Fruit fly (Drosophila melanogaster) whole organism, embryonic: Measurements from ENCODE around the gene Nf-YC.
A peak's percentile ranks its signal among the peaks of the same experiment; 100 is the strongest.

Experiments used
- CG10366 ChIP-seq: fragments of 200-800 bp; sonication (Bioruptor generic); IDR thresholded peaks from 2 replicates; pipeline ENCODE4 v1.3.6; 2022; ENCODE audit warnings: missing biosample characterization, missing genetic modification characterization
- CG10654 ChIP-seq: fragments of 200-800 bp; sonication (Bioruptor generic); optimal IDR thresholded peaks from 2 replicates; lab custom pipeline; 2016; ENCODE audit warnings: missing biosample characterization, missing genetic modification characterization
- CG11695 ChIP-seq: fragments of 200-800 bp; sonication (Bioruptor generic); IDR thresholded peaks from 3 replicates; pipeline ENCODE4 v1.3.6; 2022; ENCODE audit warnings: missing biosample characterization, missing genetic modification characterization
- CG15601 ChIP-seq: fragments of 200-800 bp; sonication (Bioruptor generic); optimal IDR thresholded peaks from 3 replicates; lab custom pipeline; 2019; ENCODE audit warnings: missing biosample characterization, mild to moderate bottlenecking, missing genetic modification characterization, moderate library complexity
- CG17385 ChIP-seq: fragments of 200-800 bp; sonication (Bioruptor generic); optimal IDR thresholded peaks from 3 replicates; lab custom pipeline; 2018; ENCODE audit warnings: missing biosample characterization, mild to moderate bottlenecking, missing genetic modification characterization
- CG18262 ChIP-seq: fragments of 200-800 bp; optimal IDR thresholded peaks from 3 replicates; lab custom pipeline; 2019; ENCODE audit warnings: missing biosample characterization, mild to moderate bottlenecking, missing genetic modification characterization, moderate library complexity
- CG18599 ChIP-seq: fragments of 200-800 bp; sonication (Bioruptor generic); optimal IDR thresholded peaks from 3 replicates; lab custom pipeline; 2017; ENCODE audit warnings: missing biosample characterization, missing genetic modification characterization, mild to moderate bottlenecking, moderate library complexity, missing genetic modification reagents
- CG3838 ChIP-seq: fragments of 200-800 bp; sonication (Bioruptor generic); optimal IDR thresholded peaks from 3 replicates; lab custom pipeline; 2016; ENCODE audit warnings: missing biosample characterization, missing genetic modification characterization
- CG4282 ChIP-seq: fragments of 200-800 bp; sonication (Bioruptor generic); optimal IDR thresholded peaks from 2 replicates; lab custom pipeline; 2016; ENCODE audit warnings: missing biosample characterization, missing genetic modification characterization
- CG5180 ChIP-seq: fragments of 200-800 bp; sonication (Bioruptor generic); optimal IDR thresholded peaks from 3 replicates; lab custom pipeline; 2017; ENCODE audit warnings: missing biosample characterization, missing genetic modification characterization, mild to moderate bottlenecking, moderate library complexity, missing genetic modification reagents
- CG6854 ChIP-seq: fragments of 200-800 bp; sonication (Bioruptor generic); optimal IDR thresholded peaks from 3 replicates; lab custom pipeline; 2017; ENCODE audit warnings: missing biosample characterization, mild to moderate bottlenecking, missing genetic modification characterization
- CG7372 ChIP-seq: fragments of 200-800 bp; sonication (Bioruptor generic); IDR thresholded peaks from 2 replicates; pipeline ENCODE4 v1.3.6; 2022; ENCODE audit warnings: missing biosample characterization, missing genetic modification characterization
- CG9437 ChIP-seq: fragments of 200-800 bp; sonication (Bioruptor generic); optimal IDR thresholded peaks from 2 replicates; lab custom pipeline; 2018; ENCODE audit warnings: missing biosample characterization, mild to moderate bottlenecking, missing genetic modification characterization
- CHES-1-like ChIP-seq: fragments of 200-800 bp; sonication (Bioruptor generic); optimal IDR thresholded peaks from 2 replicates; lab custom pipeline; 2016; ENCODE audit warnings: missing biosample characterization, missing genetic modification characterization
- Chrac-16 ChIP-seq: fragments of 200-800 bp; sonication (Bioruptor generic); optimal IDR thresholded peaks from 3 replicates; lab custom pipeline; 2016; ENCODE audit warnings: missing biosample characterization, missing genetic modification characterization
- Dek ChIP-seq: fragments of 200-800 bp; sonication (Bioruptor generic); optimal IDR thresholded peaks from 3 replicates; lab custom pipeline; 2019; ENCODE audit warnings: missing biosample characterization, mild to moderate bottlenecking, missing genetic modification characterization, moderate library complexity
- Dfd ChIP-seq, 2 experiments: fragments of >200 bp; optimal IDR thresholded peaks; 2 replicates each; lab custom pipeline; 2017; ENCODE audit warnings: missing biosample characterization in 2 of 2, missing genetic modification characterization in 2 of 2
- E2f2 ChIP-seq: fragments of 200-800 bp; sonication (Bioruptor generic); IDR thresholded peaks from 2 replicates; pipeline ENCODE4 v1.3.6; 2022; ENCODE audit warnings: missing biosample characterization, missing genetic modification characterization
- Ets65A ChIP-seq: fragments of 200-800 bp; sonication (Bioruptor generic); peaks from one replicate; lab custom pipeline; 2016; ENCODE audit warnings: missing biosample characterization, missing genetic modification characterization
- Fer3 ChIP-seq: fragments of 200-800 bp; sonication (Bioruptor generic); optimal IDR thresholded peaks from 2 replicates; lab custom pipeline; 2018; ENCODE audit warnings: missing biosample characterization, mild to moderate bottlenecking, missing genetic modification characterization, moderate library complexity
- Hmr ChIP-seq: fragments of 200-800 bp; sonication (Bioruptor generic); optimal IDR thresholded peaks from 3 replicates; lab custom pipeline; 2017; ENCODE audit warnings: mild to moderate bottlenecking, missing biosample characterization, missing genetic modification reagents, missing genetic modification characterization
- Lpt ChIP-seq: fragments of >200 bp; optimal IDR thresholded peaks from 2 replicates; lab custom pipeline; 2018; ENCODE audit warnings: missing biosample characterization, missing genetic modification characterization
- Med ChIP-seq: fragments of 200-800 bp; sonication (Bioruptor generic); peaks from one replicate; lab custom pipeline; 2016; ENCODE audit warnings: missing biosample characterization, missing genetic modification characterization, mild to moderate bottlenecking, inconsistent platforms, moderate library complexity
- Mrtf ChIP-seq: fragments of 200-800 bp; sonication (Bioruptor generic); IDR thresholded peaks from 3 replicates; pipeline ENCODE4 v1.3.6; 2022; ENCODE audit warnings: missing biosample characterization, missing genetic modification characterization
- Oaz ChIP-seq: fragments of 200-800 bp; sonication (Bioruptor generic); IDR thresholded peaks from 2 replicates; pipeline ENCODE4 v1.3.6; 2022; ENCODE audit warnings: missing biosample characterization, missing genetic modification characterization
- Optix ChIP-seq: fragments of 200-800 bp; sonication (Bioruptor generic); IDR thresholded peaks from 3 replicates; pipeline ENCODE4 v1.3.6; 2022; ENCODE audit warnings: missing biosample characterization, missing genetic modification characterization
- Ptx1 ChIP-seq: fragments of 200-800 bp; sonication (Bioruptor generic); IDR thresholded peaks from 2 replicates; pipeline ENCODE4 v1.3.6; 2022; ENCODE audit warnings: missing biosample characterization, missing genetic modification characterization
- Rx ChIP-seq: fragments of 200-800 bp; sonication (Bioruptor generic); IDR thresholded peaks from 2 replicates; pipeline ENCODE4 v1.3.6; 2022; ENCODE audit warnings: missing biosample characterization, missing genetic modification characterization
- Side ChIP-seq: fragments of 200-800 bp; sonication (Bioruptor generic); optimal IDR thresholded peaks from 2 replicates; lab custom pipeline; 2016; ENCODE audit warnings: missing biosample characterization, missing genetic modification characterization
- Sin3A ChIP-seq: fragments of >200 bp; optimal IDR thresholded peaks from 2 replicates; lab custom pipeline; 2018
- Taf1 ChIP-seq: fragments of 200-800 bp; sonication (Bioruptor generic); IDR thresholded peaks from 2 replicates; pipeline ENCODE4 v1.3.6; 2022; ENCODE audit warnings: missing biosample characterization, missing genetic modification characterization
- Xbp1 ChIP-seq: fragments of 200-800 bp; sonication (Bioruptor generic); optimal IDR thresholded peaks from 3 replicates; lab custom pipeline; 2016; ENCODE audit warnings: missing biosample characterization, mild to moderate bottlenecking, missing genetic modification characterization
- bowl ChIP-seq: fragments of 200-800 bp; sonication (Bioruptor generic); IDR thresholded peaks from 2 replicates; pipeline ENCODE4 v1.3.6; 2022; ENCODE audit warnings: missing biosample characterization, missing genetic modification characterization
- dan ChIP-seq: fragments of 200-800 bp; sonication (Bioruptor generic); IDR thresholded peaks from 2 replicates; pipeline ENCODE4 v1.3.6; 2022; ENCODE audit warnings: missing biosample characterization, missing genetic modification characterization
- dati ChIP-seq: fragments of 200-800 bp; sonication (Bioruptor generic); IDR thresholded peaks from 2 replicates; pipeline ENCODE4 v1.3.6; 2022; ENCODE audit warnings: missing biosample characterization, missing genetic modification characterization
- exex ChIP-seq: fragments of 200-800 bp; sonication (Bioruptor generic); optimal IDR thresholded peaks from 4 replicates; lab custom pipeline; 2018; ENCODE audit warnings: missing biosample characterization, mild to moderate bottlenecking, missing genetic modification characterization, moderate library complexity
- fd102C ChIP-seq: fragments of 200-800 bp; sonication (Bioruptor generic); optimal IDR thresholded peaks from 2 replicates; lab custom pipeline; 2018; ENCODE audit warnings: missing biosample characterization, mild to moderate bottlenecking, missing genetic modification characterization, moderate library complexity
- fu2 ChIP-seq: fragments of 200-800 bp; sonication (Bioruptor generic); optimal IDR thresholded peaks from 2 replicates; lab custom pipeline; 2016; ENCODE audit warnings: missing biosample characterization, missing genetic modification characterization
- hbn ChIP-seq: fragments of 200-800 bp; sonication (Bioruptor generic); IDR thresholded peaks from 2 replicates; pipeline ENCODE4 v1.3.6; 2022; ENCODE audit warnings: missing biosample characterization, missing genetic modification characterization; ENCODE audit not compliant: partially characterized antibody
- insv ChIP-seq, 2 experiments: fragments of 200-800 bp; sonication (Bioruptor generic); optimal IDR thresholded peaks; 3 replicates each; lab custom pipeline; 2016 to 2018; ENCODE audit warnings: missing biosample characterization in 2 of 2, missing genetic modification characterization in 2 of 2
- jigr1 ChIP-seq: fragments of 200-800 bp; sonication (Bioruptor generic); IDR thresholded peaks from 3 replicates; pipeline ENCODE4 v1.3.6; 2022; ENCODE audit warnings: missing biosample characterization, missing genetic modification characterization
- klu ChIP-seq: fragments of 200-800 bp; sonication (Bioruptor generic); IDR thresholded peaks from 2 replicates; pipeline ENCODE4 v1.3.6; 2022; ENCODE audit warnings: missing biosample characterization, missing genetic modification characterization
- pfk ChIP-seq: fragments of 200-800 bp; sonication (Bioruptor generic); optimal IDR thresholded peaks from 2 replicates; lab custom pipeline; 2018; ENCODE audit warnings: missing biosample characterization, mild to moderate bottlenecking, missing genetic modification characterization, moderate library complexity
- phol ChIP-seq: fragments of 200-800 bp; sonication (Bioruptor generic); optimal IDR thresholded peaks from 3 replicates; lab custom pipeline; 2018; ENCODE audit warnings: missing biosample characterization, mild to moderate bottlenecking, missing genetic modification characterization, moderate library complexity
- pita ChIP-seq: fragments of 200-800 bp; sonication (Bioruptor generic); optimal IDR thresholded peaks from 2 replicates; lab custom pipeline; 2017; ENCODE audit warnings: missing biosample characterization, mild to moderate bottlenecking, missing genetic modification characterization
- sd ChIP-seq: fragments of 200-800 bp; sonication (Bioruptor generic); optimal IDR thresholded peaks from 3 replicates; lab custom pipeline; 2018; ENCODE audit warnings: missing biosample characterization, mild to moderate bottlenecking, missing genetic modification characterization, moderate library complexity
- sens-2 ChIP-seq: fragments of 200-800 bp; sonication (Bioruptor generic); IDR thresholded peaks from 2 replicates; pipeline ENCODE4 v1.3.6; 2022; ENCODE audit warnings: missing biosample characterization, missing genetic modification characterization
- sisA ChIP-seq: fragments of 200-800 bp; sonication (Bioruptor generic); IDR thresholded peaks from 2 replicates; pipeline ENCODE4 v1.3.6; 2022; ENCODE audit warnings: missing biosample characterization, missing genetic modification characterization
- slou ChIP-seq: fragments of 200-800 bp; sonication (Bioruptor generic); optimal IDR thresholded peaks from 3 replicates; lab custom pipeline; 2016; ENCODE audit warnings: missing biosample characterization, missing genetic modification characterization
- unc-4 ChIP-seq: fragments of 200-800 bp; sonication (Bioruptor generic); IDR thresholded peaks from 2 replicates; pipeline ENCODE4 v1.3.6; 2022; ENCODE audit warnings: missing biosample characterization, missing genetic modification characterization; ENCODE audit not compliant: partially characterized antibody
- wdn ChIP-seq: fragments of 200-800 bp; sonication (Bioruptor generic); IDR thresholded peaks from 2 replicates; pipeline ENCODE4 v1.3.6; 2022; ENCODE audit warnings: missing biosample characterization, missing genetic modification characterization
- zen2 ChIP-seq: fragments of 200-800 bp; sonication (Bioruptor generic); IDR thresholded peaks from 3 replicates; pipeline ENCODE4 v1.3.6; 2022; ENCODE audit warnings: missing biosample characterization, missing genetic modification characterization; ENCODE audit not compliant: partially characterized antibody

The Nf-YC gene

DNA sequence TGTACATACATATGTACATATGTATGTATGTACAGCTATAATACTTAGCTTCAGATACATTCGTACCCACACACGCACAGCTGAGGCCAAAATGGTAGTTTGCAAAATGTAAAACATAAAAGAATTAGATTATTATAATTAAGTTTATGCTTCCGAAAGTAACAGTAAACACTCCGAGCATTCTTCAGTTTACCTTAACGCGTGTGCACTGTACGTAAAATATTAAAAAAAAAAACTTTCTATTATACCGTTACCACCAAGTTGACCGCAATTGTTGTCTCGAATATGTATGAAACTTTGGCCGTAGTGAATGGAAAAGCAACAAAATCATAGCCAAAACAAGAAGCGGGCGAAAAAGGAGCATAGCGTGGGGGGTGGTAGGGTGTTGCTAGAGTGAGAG, 33.8 kb upstream of the Nf-YC start (continued):
- no peak for TF ChIP-seq fd102C (GFP tag; lab: Kevin White, UChicago)
- no peak for TF ChIP-seq Dfd (GFP tag; optimal IDR thresholded peaks at IDR 0.05; lab: Kevin White, UChicago)
- peak; percentile 96 for TF ChIP-seq Med (GFP tag; lab: Kevin White, UChicago)
- TF ChIP-seq zen2 (GFP tag; lab: Robert Waterston, UW) = no peak
- peak; percentile 56 for TF ChIP-seq fu2 (GFP tag; lab: Kevin White, UChicago)
- peak; percentile 65 for TF ChIP-seq CG10654 (GFP tag; lab: Kevin White, UChicago)
- TF ChIP-seq jigr1 (GFP tag; lab: Robert Waterston, UW) = peak; percentile 48; the same call in 1 of the 3 replicates
- TF ChIP-seq sd (tag; lab: Kevin White, UChicago) = peak; percentile 60
- peak; percentile 58 for TF ChIP-seq Rx (GFP tag; lab: Robert Waterston, UW)
- TF ChIP-seq exex (tag; lab: Kevin White, UChicago) = peak; percentile 46
- TF ChIP-seq pita (GFP tag; lab: Kevin White, UChicago) = no peak
- no peak for TF ChIP-seq Sin3A (lab: Kevin White, UChicago)
- peak; percentile 83 for TF ChIP-seq Fer3 (tag; lab: Kevin White, UChicago)
- peak; percentile 44 for TF ChIP-seq slou (GFP tag; lab: Kevin White, UChicago)
- TF ChIP-seq dan (GFP tag; lab: Robert Waterston, UW) = no peak
- peak; percentile 44; the same call in 1 of the 2 replicates for TF ChIP-seq CG7372 (GFP tag; lab: Robert Waterston, UW)
- no peak for TF ChIP-seq bowl (GFP tag; lab: Robert Waterston, UW)
- TF ChIP-seq CG3838 (GFP tag; lab: Kevin White, UChicago) = no peak
- peak; percentile 48; the same call in 1 of the 2 replicates for TF ChIP-seq sens-2 (GFP tag; lab: Robert Waterston, UW)
- TF ChIP-seq E2f2 (GFP tag; lab: Robert Waterston, UW) = peak; percentile 52; the same call in 1 of the 2 replicates
- TF ChIP-seq CG11695 (GFP tag; lab: Robert Waterston, UW) = peak; percentile 92
- peak; percentile 62 for TF ChIP-seq CG6854 (GFP tag; lab: Kevin White, UChicago)
- no peak for TF ChIP-seq CG4282 (GFP tag; lab: Kevin White, UChicago)
- peak; percentile 77 for TF ChIP-seq Dek (tag; lab: Kevin White, UChicago)
- peak; percentile 62 for TF ChIP-seq CG15601
- TF ChIP-seq Ptx1 (GFP tag; lab: Robert Waterston, UW) = peak; percentile 87
- no peak for TF ChIP-seq pfk (GFP tag; lab: Kevin White, UChicago)
- peak; percentile 66 for TF ChIP-seq CG5180 (GFP tag; lab: Kevin White, UChicago)
- TF ChIP-seq CG10366 (GFP tag; lab: Robert Waterston, UW) = peak; percentile 79
- TF ChIP-seq CG17385 = peak; percentile 76
- peak; percentile 84 for TF ChIP-seq CG18262 (tag; lab: Kevin White, UChicago)
- TF ChIP-seq Taf1 (GFP tag; lab: Robert Waterston, UW) = peak; percentile 7; the same call in 1 of the 2 replicates
- TF ChIP-seq CG18599 (GFP tag; lab: Kevin White, UChicago) = peak; percentile 94
- TF ChIP-seq Hmr = peak; percentile 88
- TF ChIP-seq CHES-1-like (GFP tag; lab: Kevin White, UChicago) = peak; percentile 15
- no peak for TF ChIP-seq Lpt (GFP tag; lab: Kevin White, UChicago)
- TF ChIP-seq Mrtf (GFP tag; lab: Robert Waterston, UW) = peak; percentile 63; the same call in 2 of the 3 replicates
- TF ChIP-seq unc-4 (GFP tag; lab: Robert Waterston, UW) = no peak
- TF ChIP-seq wdn (GFP tag; lab: Robert Waterston, UW) = peak; percentile 61; the same call in 1 of the 2 replicates
- peak; percentile 53; the same call in 1 of the 2 replicates for TF ChIP-seq Oaz (GFP tag; lab: Robert Waterston, UW)
- TF ChIP-seq Ets65A (GFP tag; lab: Kevin White, UChicago) = peak; percentile 94
- peak; percentile 81 for TF ChIP-seq Xbp1 (GFP tag; lab: Kevin White, UChicago)
- peak; percentile 71 for TF ChIP-seq Chrac-16 (GFP tag; lab: Kevin White, UChicago)
- TF ChIP-seq phol (tag; lab: Kevin White, UChicago) = peak; percentile 83
- peak; percentile 51 for TF ChIP-seq dati (GFP tag; lab: Robert Waterston, UW)
- peak; percentile 35; the same call in 1 of the 2 replicates for TF ChIP-seq klu
- TF ChIP-seq Side (GFP tag; lab: Kevin White, UChicago) = peak; percentile 74
- TF ChIP-seq sisA (GFP tag; lab: Robert Waterston, UW) = peak; percentile 70
- TF ChIP-seq hbn (GFP tag; lab: Robert Waterston, UW) = no peak
- no peak for TF ChIP-seq insv (GFP tag; optimal IDR thresholded peaks at IDR 0.05; lab: Kevin White, UChicago)
- peak; percentile 72 for TF ChIP-seq Optix (GFP tag; lab: Robert Waterston, UW)
- peak; percentile 74 for TF ChIP-seq CG9437
